Worm (Caenorhabditis elegans): ENCODE data around the gene K02C4.2.

Gene K02C4.2

DNA sequence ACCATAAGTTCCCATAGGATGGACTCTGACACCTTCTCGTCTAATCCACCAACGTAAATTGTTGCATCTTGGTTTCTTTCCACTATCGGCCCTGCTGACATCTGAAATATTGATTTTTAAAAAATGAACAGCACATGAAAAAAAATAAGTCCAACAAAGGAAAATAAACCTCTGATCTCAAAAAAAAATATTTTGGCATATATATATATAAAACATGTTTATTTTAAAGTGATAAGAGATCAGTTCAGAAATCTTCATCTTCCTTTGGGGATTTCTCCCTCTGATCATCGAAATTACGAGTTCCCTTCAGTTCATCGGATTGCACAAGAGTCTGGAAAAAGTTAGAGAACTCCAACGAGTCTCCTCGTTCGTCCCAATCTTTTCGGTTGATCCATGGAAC is 39.9 kb upstream of the K02C4.2 start, which contains the start of gene sap-49:
TSS of gene sap-49 (minus strand) at position 101 of the 400 bp plus-strand sequence.
- no peak for TF ChIP-seq snpc-4 (GFP tag; optimal IDR thresholded peaks at IDR 0.05)
- no peak for TF ChIP-seq snpc-4 (tag; optimal IDR thresholded peaks at IDR 0.05)
- no peak for TF ChIP-seq repo-1 (tag; optimal IDR thresholded peaks at IDR 0.05)
- no peak for TF ChIP-seq ekl-4 (GFP tag; IDR thresholded peaks at IDR 0.05)
- no peak for TF ChIP-seq madf-6 (GFP tag; IDR thresholded peaks at IDR 0.05)
- no peak for TF ChIP-seq die-1 (tag; optimal IDR thresholded peaks at IDR 0.05)
- TF ChIP-seq C06A6.2 (GFP tag; conservative IDR thresholded peaks at IDR 0.05), result no peak
- no peak for TF ChIP-seq dox-1 (GFP tag; IDR thresholded peaks at IDR 0.05)
- TF ChIP-seq ceh-58 (GFP tag; IDR thresholded peaks at IDR 0.05), result no peak
- no peak for TF ChIP-seq madf-10 (tag; optimal IDR thresholded peaks at IDR 0.05)
- no peak for TF ChIP-seq Y95B8A.8 (GFP tag; IDR thresholded peaks at IDR 0.05)
- no peak for TF ChIP-seq B0035.1 (tag; optimal IDR thresholded peaks at IDR 0.05)
- no peak for TF ChIP-seq pbrm-1 (GFP tag; IDR thresholded peaks at IDR 0.05)
- TF ChIP-seq hrde-1 (tag; optimal IDR thresholded peaks at IDR 0.05; ENCODE audit: borderline replicate concordance), result no peak
- TF ChIP-seq lag-1 (GFP tag; IDR thresholded peaks at IDR 0.05), result no peak
- no peak for TF ChIP-seq rcor-1 (GFP tag; IDR thresholded peaks at IDR 0.05)

DNA sequence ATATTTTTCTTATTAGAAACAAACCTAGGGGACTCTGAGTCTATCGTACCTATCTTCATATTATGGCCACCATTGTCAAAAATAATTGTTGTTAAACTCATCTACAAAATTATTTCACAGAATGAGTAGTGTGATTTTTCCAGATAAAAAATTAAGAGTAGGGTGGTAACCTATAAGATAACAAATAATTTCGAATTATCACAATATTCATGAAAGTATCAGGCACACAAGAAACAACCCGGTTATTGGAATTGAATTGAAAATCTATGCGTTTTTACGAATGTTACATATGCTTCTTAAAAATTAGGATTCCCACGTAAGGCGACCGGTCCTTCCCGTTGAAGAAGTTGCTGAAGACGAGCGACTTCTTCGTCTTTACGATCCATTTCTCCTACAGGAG is 38.3 kb upstream of the K02C4.2 start, which contains the start of gene arp-6:
TSS of gene arp-6 (minus strand) at position 101 of the 400 bp plus-strand sequence.
- TF ChIP-seq attf-3 (GFP tag; conservative IDR thresholded peaks at IDR 0.05), result no peak
- TF ChIP-seq C06A6.2 (GFP tag; conservative IDR thresholded peaks at IDR 0.05), result no peak
- TF ChIP-seq mxl-1 (tag; optimal IDR thresholded peaks at IDR 0.05), result no peak
- no peak for TF ChIP-seq die-1 (tag; optimal IDR thresholded peaks at IDR 0.05)

DNA sequence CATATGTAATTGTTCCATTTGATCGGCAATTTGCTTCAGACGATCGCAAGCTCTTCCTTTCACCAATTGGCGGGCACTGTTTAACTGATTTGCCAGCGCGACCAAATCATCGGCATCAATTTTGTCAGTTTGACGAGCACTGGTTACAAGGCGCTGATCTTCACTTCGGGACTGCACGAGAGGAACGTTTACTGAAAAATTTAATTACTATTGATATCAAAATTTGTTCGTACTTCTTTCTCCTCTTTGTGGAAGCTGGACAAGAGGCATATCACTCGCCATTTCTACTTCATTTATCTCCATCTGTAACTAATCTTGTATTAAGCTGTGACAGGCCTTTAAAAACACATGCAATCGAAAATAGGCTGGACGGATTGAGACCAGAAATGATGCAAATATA is 37.7 kb upstream of the K02C4.2 start, which contains the start of gene C08B11.9:
TSS of gene C08B11.9 (minus strand) at position 307 of the 400 bp plus-strand sequence.
- peak; percentile 38 for TF ChIP-seq F49E8.2 (tag; optimal IDR thresholded peaks at IDR 0.05; ENCODE audit: insufficient read depth)
- TF ChIP-seq F57A8.1 (GFP tag; optimal IDR thresholded peaks at IDR 0.05), result no peak
- TF ChIP-seq ama-1 (optimal IDR thresholded peaks at IDR 0.05), result no peak
- no peak for TF ChIP-seq ama-1 (GFP tag; optimal IDR thresholded peaks at IDR 0.05)
- no peak for TF ChIP-seq hrde-1 (tag; optimal IDR thresholded peaks at IDR 0.05; ENCODE audit: borderline replicate concordance)
- no peak for TF ChIP-seq zim-3 (tag; optimal IDR thresholded peaks at IDR 0.05)
- TF ChIP-seq ztf-22 (GFP tag; optimal IDR thresholded peaks at IDR 0.05), result no peak
- no peak for TF ChIP-seq atf-7 (tag; optimal IDR thresholded peaks at IDR 0.05)
- no peak for TF ChIP-seq nhr-179 (tag; optimal IDR thresholded peaks at IDR 0.05)
- TF ChIP-seq tlf-1 (GFP tag; optimal IDR thresholded peaks at IDR 0.05), result peak; percentile 20
- TF ChIP-seq chd-7 (tag; optimal IDR thresholded peaks at IDR 0.05), result peak; percentile 27
- no peak for TF ChIP-seq xnd-1 (tag; optimal IDR thresholded peaks at IDR 0.05)
- TF ChIP-seq madf-6 (GFP tag; IDR thresholded peaks at IDR 0.05), result peak; percentile 53

DNA sequence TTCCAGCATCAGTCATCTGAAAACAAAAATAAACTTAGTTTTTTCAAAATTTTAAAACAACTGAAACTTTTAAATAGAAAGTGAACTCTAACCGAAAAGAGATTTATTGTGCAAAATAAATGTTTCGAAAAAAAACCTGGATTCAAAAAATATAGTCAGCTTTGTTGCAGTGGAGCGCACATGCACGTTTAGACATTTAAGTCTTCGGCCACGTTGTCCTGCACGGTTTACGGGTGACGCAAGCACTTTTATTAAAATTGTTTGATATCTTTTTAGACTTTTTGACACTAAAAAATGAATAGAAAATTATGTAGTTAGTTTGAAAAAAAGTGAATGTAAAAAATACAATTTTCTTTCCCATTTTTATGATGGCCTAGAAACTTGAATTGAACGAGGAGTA is 36.1 kb upstream of the K02C4.2 start, which contains the start of the genes ubh-4 and algn-6:
TSS of gene ubh-4 (minus strand) at position 182 of the 400 bp plus-strand sequence.
TSS of gene algn-6 (plus strand) at position 387 of the 400 bp plus-strand sequence.
- TF ChIP-seq F49E8.2 (tag; optimal IDR thresholded peaks at IDR 0.05; ENCODE audit: insufficient read depth), result no peak
- TF ChIP-seq attf-3 (GFP tag; conservative IDR thresholded peaks at IDR 0.05), result peak; percentile 78
- peak; percentile 48 for TF ChIP-seq efl-1 (GFP tag; optimal IDR thresholded peaks at IDR 0.05)
- no peak for TF ChIP-seq hmg-20 (GFP tag; IDR thresholded peaks at IDR 0.05)
- TF ChIP-seq B0336.3 (GFP tag; IDR thresholded peaks at IDR 0.05), result no peak
- no peak for TF ChIP-seq mes-4 (tag; optimal IDR thresholded peaks at IDR 0.05)
- no peak for TF ChIP-seq akir-1 (GFP tag; optimal IDR thresholded peaks at IDR 0.05)
- 0 out of 2 replicates have a peak, but pooled peaks have one; percentile 29 for TF ChIP-seq ztf-25 (GFP tag; IDR thresholded peaks at IDR 0.05)
- no peak for TF ChIP-seq tlf-1 (GFP tag; optimal IDR thresholded peaks at IDR 0.05)
- TF ChIP-seq Y95B8A.8 (GFP tag; IDR thresholded peaks at IDR 0.05), result no peak
- TF ChIP-seq F22D6.2 (tag; optimal IDR thresholded peaks at IDR 0.05), result no peak
- no peak for TF ChIP-seq lsy-27 (tag; optimal IDR thresholded peaks at IDR 0.05; ENCODE audit: borderline replicate concordance, insufficient read depth)
- peak; percentile 67; the same call in 1 of the 2 replicates for TF ChIP-seq hmg-1.2 (GFP tag; IDR thresholded peaks at IDR 0.05)
- TF ChIP-seq B0035.1 (tag; optimal IDR thresholded peaks at IDR 0.05), result no peak
- no peak for TF ChIP-seq F55B11.4 (tag; optimal IDR thresholded peaks at IDR 0.05; ENCODE audit: borderline replicate concordance, insufficient read depth)
- no peak for TF ChIP-seq somi-1 (GFP tag; optimal IDR thresholded peaks at IDR 0.05)
- TF ChIP-seq F37B4.10 (GFP tag; IDR thresholded peaks at IDR 0.05), result no peak
- TF ChIP-seq madf-6 (GFP tag; IDR thresholded peaks at IDR 0.05), result peak; percentile 61
- TF ChIP-seq F33H1.4 (GFP tag; IDR thresholded peaks at IDR 0.05), result peak; percentile 24; the same call in 1 of the 2 replicates
- TF ChIP-seq lsl-1 (GFP tag; optimal IDR thresholded peaks at IDR 0.05), result peak; percentile 87
- TF ChIP-seq nhr-27 (tag; optimal IDR thresholded peaks at IDR 0.05), result no peak

Data from whole organism, young adult.